Worm (Caenorhabditis elegans) whole organism, L2 larva: ENCODE data around the gene fip-3.

Experiments
- C34F6.9 ChIP-seq: fragments of 150-350 bp; optimal IDR thresholded peaks from 2 replicates; lab custom pipeline; 2014; ENCODE audit warnings: missing biosample characterization, missing genetic modification characterization
- F13H6.1 ChIP-seq: sonication (generic microtip); optimal IDR thresholded peaks from 2 replicates; lab custom pipeline; 2016; ENCODE audit warnings: missing genetic modification characterization, missing compliant biosample characterization
- R02D3.7 ChIP-seq: fragments of 150-350 bp; optimal IDR thresholded peaks from 2 replicates; lab custom pipeline; 2014; ENCODE audit warnings: missing biosample characterization, missing genetic modification characterization
- Y55F3AM.14 ChIP-seq: fragments of 200-800 bp; sonication (Bioruptor generic); optimal IDR thresholded peaks from 2 replicates; lab custom pipeline; 2018; ENCODE audit warnings: mild to moderate bottlenecking, missing genetic modification characterization, missing compliant biosample characterization
- alr-1 ChIP-seq: fragments of 150-350 bp; optimal IDR thresholded peaks from 2 replicates; lab custom pipeline; 2014; ENCODE audit warnings: missing biosample characterization, missing genetic modification characterization
- aly-2 ChIP-seq: fragments of 150-350 bp; optimal IDR thresholded peaks from 2 replicates; lab custom pipeline; 2014; ENCODE audit warnings: missing biosample characterization, missing genetic modification characterization
- blmp-1 ChIP-seq: sonication (generic microtip); optimal IDR thresholded peaks from 2 replicates; lab custom pipeline; 2017; ENCODE audit warnings: missing genetic modification characterization, mild to moderate bottlenecking, missing compliant biosample characterization, antibody characterized with exemption, moderate library complexity; ENCODE audit not compliant: insufficient read depth
- ceh-82 ChIP-seq: fragments of 150-350 bp; optimal IDR thresholded peaks from 2 replicates; lab custom pipeline; 2014; ENCODE audit warnings: missing biosample characterization, missing genetic modification characterization
- crh-2 ChIP-seq: sonication (generic microtip); optimal IDR thresholded peaks from 2 replicates; lab custom pipeline; 2017; ENCODE audit warnings: missing biosample characterization, missing genetic modification characterization
- egl-27 ChIP-seq: sonication (generic microtip); optimal IDR thresholded peaks from 3 replicates; lab custom pipeline; 2017; ENCODE audit warnings: missing biosample characterization, missing genetic modification reagents, missing genetic modification characterization
- fos-1 ChIP-seq: fragments of 150-350 bp; optimal IDR thresholded peaks from 2 replicates; lab custom pipeline; 2014; ENCODE audit warnings: missing biosample characterization, missing genetic modification characterization
- gmeb-1 ChIP-seq: fragments of 150-350 bp; optimal IDR thresholded peaks from 2 replicates; lab custom pipeline; 2014; ENCODE audit warnings: missing biosample characterization, missing genetic modification characterization
- lin-11 ChIP-seq: fragments of 150-350 bp; sonication (generic microtip); optimal IDR thresholded peaks from 2 replicates; lab custom pipeline; 2014; ENCODE audit warnings: missing biosample characterization, missing genetic modification characterization, inconsistent platforms, mixed read lengths
- lin-13 ChIP-seq: fragments of 150-350 bp; optimal IDR thresholded peaks from 2 replicates; lab custom pipeline; 2014; ENCODE audit warnings: missing biosample characterization, missing genetic modification reagents, missing genetic modification characterization
- lin-39 ChIP-seq: fragments of 150-350 bp; optimal IDR thresholded peaks from 2 replicates; lab custom pipeline; 2014; ENCODE audit warnings: missing biosample characterization, missing genetic modification reagents, missing genetic modification characterization
- lsy-2 ChIP-seq, 2 experiments: fragments of 150-350 bp in 1 of 2; sonication (generic microtip) in 1 of 2; optimal IDR thresholded peaks; 2 replicates each; lab custom pipeline; 2014 to 2017; ENCODE audit warnings: missing biosample characterization in 2 of 2, missing genetic modification characterization in 2 of 2
- mbf-1 ChIP-seq: sonication (generic microtip); optimal IDR thresholded peaks from 2 replicates; lab custom pipeline; 2017; ENCODE audit warnings: missing biosample characterization, missing genetic modification characterization
- mdl-1 ChIP-seq, 2 experiments: fragments of 150-350 bp in 1 of 2; sonication (generic microtip) in 1 of 2; optimal IDR thresholded peaks; 2 replicates each; lab custom pipeline; 2017; ENCODE audit warnings: missing biosample characterization in 2 of 2, missing genetic modification characterization in 2 of 2
- nhr-10 ChIP-seq: sonication (generic microtip); optimal IDR thresholded peaks from 2 replicates; lab custom pipeline; 2017; ENCODE audit warnings: missing biosample characterization, missing genetic modification characterization
- nhr-11 ChIP-seq: fragments of 150-350 bp; optimal IDR thresholded peaks from 2 replicates; lab custom pipeline; 2014; ENCODE audit warnings: missing biosample characterization, missing genetic modification characterization
- nhr-12 ChIP-seq: fragments of 150-350 bp; optimal IDR thresholded peaks from 2 replicates; lab custom pipeline; 2014; ENCODE audit warnings: missing biosample characterization, missing genetic modification characterization
- nhr-129 ChIP-seq: fragments of 150-350 bp; optimal IDR thresholded peaks from 2 replicates; lab custom pipeline; 2014; ENCODE audit warnings: missing biosample characterization, missing genetic modification characterization
- nhr-25 ChIP-seq: fragments of 150-350 bp; sonication (generic microtip); optimal IDR thresholded peaks from 3 replicates; lab custom pipeline; 2014; ENCODE audit warnings: missing biosample characterization, missing genetic modification characterization
- nhr-6 ChIP-seq: fragments of 150-350 bp; optimal IDR thresholded peaks from 2 replicates; lab custom pipeline; 2014; ENCODE audit warnings: missing biosample characterization, missing genetic modification characterization
- nhr-77 ChIP-seq: fragments of 150-350 bp; optimal IDR thresholded peaks from 2 replicates; lab custom pipeline; 2014; ENCODE audit warnings: missing biosample characterization, missing genetic modification characterization
- sem-4 ChIP-seq: fragments of 150-350 bp; optimal IDR thresholded peaks from 2 replicates; lab custom pipeline; 2014; ENCODE audit warnings: missing biosample characterization, missing genetic modification reagents, missing genetic modification characterization
- skn-1 ChIP-seq: sonication (generic microtip); optimal IDR thresholded peaks from 2 replicates; lab custom pipeline; 2017; ENCODE audit warnings: missing biosample characterization, missing genetic modification characterization
- sma-3 ChIP-seq: sonication (generic microtip); optimal IDR thresholded peaks from 2 replicates; lab custom pipeline; 2016; ENCODE audit warnings: missing genetic modification reagents, missing genetic modification characterization, missing compliant biosample characterization
- sma-9 ChIP-seq, 2 experiments: fragments of 150-350 bp in 1 of 2; sonication (generic microtip) in 1 of 2; optimal IDR thresholded peaks; 2 replicates each; lab custom pipeline; 2014 to 2016; ENCODE audit warnings: missing genetic modification characterization in 2 of 2, mild to moderate bottlenecking in 1 of 2, missing biosample characterization in 1 of 2, missing compliant biosample characterization in 1 of 2, missing genetic modification reagents in 1 of 2, moderate library complexity in 1 of 2
- unc-39 ChIP-seq: fragments of 150-350 bp; optimal IDR thresholded peaks from 2 replicates; lab custom pipeline; 2014; ENCODE audit warnings: missing biosample characterization, missing genetic modification characterization
- unc-55 ChIP-seq: fragments of 150-350 bp; sonication (generic microtip); optimal IDR thresholded peaks from 3 replicates; lab custom pipeline; 2014; ENCODE audit warnings: missing biosample characterization, missing genetic modification reagents, missing genetic modification characterization
- unc-62 ChIP-seq: fragments of 150-350 bp; optimal IDR thresholded peaks from 2 replicates; lab custom pipeline; 2014; ENCODE audit warnings: missing biosample characterization, missing genetic modification reagents, missing genetic modification characterization
- ztf-1 ChIP-seq: fragments of 200-800 bp; sonication (Bioruptor generic); conservative IDR thresholded peaks from 2 replicates; pipeline ENCODE4 v1.3.6; 2022; ENCODE audit warnings: missing genetic modification characterization, missing compliant biosample characterization
- ztf-11 ChIP-seq: sonication (generic microtip); optimal IDR thresholded peaks from 2 replicates; lab custom pipeline; 2017; ENCODE audit warnings: missing biosample characterization, missing genetic modification characterization
- ztf-4 ChIP-seq: fragments of 150-350 bp; optimal IDR thresholded peaks from 2 replicates; lab custom pipeline; 2014; ENCODE audit warnings: missing biosample characterization, missing genetic modification characterization

The fip-3 gene

ce11 chrIII:8593620-8594019, 4.3 kb upstream of the fip-3 start, which contains the start of gene C06E1.7:
Gene C06E1.7 (minus strand): TSS chrIII:8593720.
- TF ChIP-seq skn-1 (tag; lab: Kevin White, UChicago) (no peak), F13H6.1 (no peak), mdl-1 (tag; optimal IDR thresholded peaks at IDR 0.05; lab: Kevin White, UChicago) (no peak), lin-39 (tag; lab: Kevin White, UChicago) (no peak), ceh-82 (no peak), nhr-12 (tag; lab: Kevin White, UChicago) (no peak), unc-62 (GFP tag; lab: Kevin White, UChicago) (no peak), alr-1 (tag; lab: Kevin White, UChicago) (no peak), unc-55 (GFP tag; lab: Kevin White, UChicago) (no peak), R02D3.7 (tag; lab: Kevin White, UChicago) (no peak)

- TF ChIP-seq sem-4 (tag; lab: Kevin White, UChicago) (no peak), egl-27 (tag; lab: Kevin White, UChicago) (no peak), nhr-10 (tag; lab: Kevin White, UChicago) (no peak), skn-1 (tag; lab: Kevin White, UChicago) (no peak), nhr-129 (no peak), nhr-11 (tag; lab: Kevin White, UChicago) (no peak), unc-62 (GFP tag; lab: Kevin White, UChicago) (no peak)
Observed at ce11 chrIII:8590882-8591281, 1.6 kb upstream of the fip-3 start, which contains the start of gene fipr-16. Gene fipr-16 (minus strand): TSS chrIII:8590982.

ce11 chrIII:8588592-8589153, 615 bp downstream of the fip-3 start, which contains the start of gene glr-1:
Gene glr-1 (minus strand): TSS chrIII:8588642.
- no peak for TF ChIP-seq nhr-6 (tag; lab: Kevin White, UChicago)
- no peak for TF ChIP-seq nhr-77 (tag; lab: Kevin White, UChicago)
- TF ChIP-seq ztf-1, result no peak
- TF ChIP-seq lin-13 (GFP tag; lab: Kevin White, UChicago), result no peak
- no peak for TF ChIP-seq egl-27 (tag; lab: Kevin White, UChicago)
- TF ChIP-seq aly-2 (tag; lab: Kevin White, UChicago), result no peak
- TF ChIP-seq alr-1 (tag; lab: Kevin White, UChicago), result no peak
- no peak for TF ChIP-seq sma-3 (GFP tag; lab: Kevin White, UChicago)
- TF ChIP-seq F13H6.1, result no peak
- TF ChIP-seq blmp-1 (tag; lab: Kevin White, UChicago), result no peak
- no peak for TF ChIP-seq Y55F3AM.14
- TF ChIP-seq mdl-1 (tag; optimal IDR thresholded peaks at IDR 0.05; lab: Kevin White, UChicago), result no peak
- no peak for TF ChIP-seq C34F6.9

DNA sequence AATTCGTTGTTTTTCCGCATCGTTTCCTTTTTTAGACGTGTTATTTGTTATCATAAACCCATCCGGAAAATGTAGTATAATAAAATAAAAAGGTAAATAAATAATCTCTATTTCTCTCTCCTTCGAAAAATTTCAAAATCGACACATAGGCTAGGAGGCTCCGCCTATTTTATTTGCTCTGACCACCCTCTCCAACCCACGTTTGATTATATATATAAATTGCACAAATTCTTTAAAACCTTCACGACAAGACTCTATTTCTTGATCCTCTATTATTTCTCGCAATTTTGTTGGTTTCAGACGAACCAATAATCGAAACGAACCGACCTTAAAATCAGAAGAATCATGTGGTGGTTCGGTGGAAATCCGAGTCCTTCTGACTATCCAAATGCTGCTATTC, 8.5 kb downstream of the fip-3 start, which contains the start of gene doxa-1:
doxa-1 (plus strand) TSS at position 301 of the 400 bp plus-strand sequence.
- TF ChIP-seq egl-27 (tag; lab: Kevin White, UChicago) (no peak), ztf-4 (no peak), nhr-129 (no peak), C34F6.9 (no peak), unc-39 (tag; lab: Kevin White, UChicago) (no peak), lsy-2 (tag; optimal IDR thresholded peaks at IDR 0.05; lab: Kevin White, UChicago) (no peak), F13H6.1 (no peak), gmeb-1 (tag; lab: Kevin White, UChicago) (no peak), ztf-11 (tag; lab: Kevin White, UChicago) (no peak), sem-4 (tag; lab: Kevin White, UChicago) (no peak), blmp-1 (tag; lab: Kevin White, UChicago) (no peak), aly-2 (tag; lab: Kevin White, UChicago) (no peak), unc-62 (GFP tag; lab: Kevin White, UChicago) (no peak), lin-11 (tag; lab: Kevin White, UChicago) (no peak), sma-3 (GFP tag; lab: Kevin White, UChicago) (no peak), crh-2 (tag; lab: Kevin White, UChicago) (no peak)
- TF ChIP-seq, all 48 proteins: peak for 0

ce11 chrIII:8579367-8579766, 9.9 kb downstream of the fip-3 start:
- TF ChIP-seq blmp-1 (tag; lab: Kevin White, UChicago), result peak; percentile 92
- TF ChIP-seq fos-1 (tag; lab: Kevin White, UChicago), result peak; percentile 4
- no peak for TF ChIP-seq unc-62 (GFP tag; lab: Kevin White, UChicago)
- TF ChIP-seq nhr-25 (tag; lab: Kevin White, UChicago), result peak; percentile 48
- TF ChIP-seq sma-9 (GFP tag; optimal IDR thresholded peaks at IDR 0.05; lab: Kevin White, UChicago), result peak; percentile 11
- no peak for TF ChIP-seq sma-9 (tag; optimal IDR thresholded peaks at IDR 0.05; lab: Kevin White, UChicago)
- TF ChIP-seq crh-2 (tag; lab: Kevin White, UChicago), result peak; percentile 22
- TF ChIP-seq mbf-1 (tag; lab: Kevin White, UChicago), result no peak
